Fruit fly (Drosophila melanogaster) whole organism, embryonic: ENCODE data around the gene Fdh.

ENCODE experiments used
- Atf3 ChIP-seq: fragments of 200-800 bp; sonication (Bioruptor generic); optimal IDR thresholded peaks from 3 replicates; lab custom pipeline; 2016; ENCODE audit warnings: missing biosample characterization, missing genetic modification characterization
- Bdp1 ChIP-seq: fragments of 200-800 bp; sonication (Bioruptor generic); optimal IDR thresholded peaks from 3 replicates; lab custom pipeline; 2016; ENCODE audit warnings: missing biosample characterization, missing genetic modification characterization
- CG10462 ChIP-seq: fragments of 200-800 bp; sonication (Bioruptor generic); optimal IDR thresholded peaks from 2 replicates; lab custom pipeline; 2016; ENCODE audit warnings: missing biosample characterization, missing genetic modification characterization
- CG10654 ChIP-seq: fragments of 200-800 bp; sonication (Bioruptor generic); optimal IDR thresholded peaks from 2 replicates; lab custom pipeline; 2016; ENCODE audit warnings: missing biosample characterization, missing genetic modification characterization
- CG10979 ChIP-seq: fragments of 200-800 bp; sonication (Bioruptor generic); optimal IDR thresholded peaks from 2 replicates; lab custom pipeline; 2018; ENCODE audit warnings: missing biosample characterization, mild to moderate bottlenecking, missing genetic modification characterization, moderate library complexity
- CG12219 ChIP-seq: fragments of 200-800 bp; sonication (Bioruptor generic); optimal IDR thresholded peaks from 3 replicates; lab custom pipeline; 2018; ENCODE audit warnings: missing biosample characterization, mild to moderate bottlenecking, missing genetic modification characterization
- CG1647 ChIP-seq: fragments of 200-800 bp; sonication (Bioruptor generic); optimal IDR thresholded peaks from 3 replicates; lab custom pipeline; 2016; ENCODE audit warnings: missing biosample characterization, missing genetic modification characterization
- CG17328 ChIP-seq: fragments of 200-800 bp; sonication (Bioruptor generic); IDR thresholded peaks from 2 replicates; pipeline ENCODE4 v1.3.6; 2022; ENCODE audit warnings: missing biosample characterization, missing genetic modification characterization
- CG17912 ChIP-seq: fragments of 200-800 bp; sonication (Bioruptor generic); optimal IDR thresholded peaks from 2 replicates; lab custom pipeline; 2018; ENCODE audit warnings: missing biosample characterization, mild to moderate bottlenecking, missing genetic modification characterization
- CG30431 ChIP-seq: fragments of 200-800 bp; sonication (Bioruptor generic); optimal IDR thresholded peaks from 2 replicates; lab custom pipeline; 2017; ENCODE audit warnings: missing biosample characterization, missing genetic modification characterization
- CG34422 ChIP-seq: fragments of 200-800 bp; sonication (Bioruptor generic); IDR thresholded peaks from 3 replicates; pipeline ENCODE4 v1.3.6; 2022; ENCODE audit warnings: missing biosample characterization, missing genetic modification characterization
- CG3847 ChIP-seq: fragments of 200-800 bp; sonication (Bioruptor generic); IDR thresholded peaks from 2 replicates; pipeline ENCODE4 v1.3.6; 2022; ENCODE audit warnings: missing biosample characterization, missing genetic modification characterization
- CG4730 ChIP-seq: fragments of 200-800 bp; sonication (Bioruptor generic); IDR thresholded peaks from 2 replicates; pipeline ENCODE4 v1.3.6; 2022; ENCODE audit warnings: missing biosample characterization, missing genetic modification characterization
- CG7556 ChIP-seq: fragments of 200-800 bp; sonication (Bioruptor generic); optimal IDR thresholded peaks from 2 replicates; lab custom pipeline; 2017; ENCODE audit warnings: missing biosample characterization, mild to moderate bottlenecking, missing genetic modification characterization
- CG9215 ChIP-seq: fragments of 200-800 bp; sonication (Bioruptor generic); IDR thresholded peaks from 2 replicates; pipeline ENCODE4 v1.3.6; 2022; ENCODE audit warnings: missing biosample characterization, missing genetic modification characterization
- CoRest ChIP-seq: fragments of 200-800 bp; sonication (Bioruptor generic); optimal IDR thresholded peaks from 3 replicates; lab custom pipeline; 2018; ENCODE audit warnings: missing biosample characterization, mild to moderate bottlenecking, missing genetic modification characterization, moderate library complexity
- GATAe ChIP-seq: fragments of 200-800 bp; sonication (Bioruptor generic); conservative IDR thresholded peaks from 2 replicates; pipeline ENCODE4 v1.3.6; 2022; ENCODE audit warnings: missing biosample characterization, missing genetic modification characterization
- Hr51 ChIP-seq, 2 experiments: fragments of 200-800 bp; sonication (Bioruptor generic); optimal IDR thresholded peaks; 2 replicates in 1 of 2; 3 replicates in 1 of 2; lab custom pipeline; 2016 to 2018; ENCODE audit warnings: missing biosample characterization in 2 of 2, missing genetic modification characterization in 2 of 2, mild to moderate bottlenecking in 1 of 2, moderate library complexity in 1 of 2
- MBD-R2 ChIP-seq: fragments of 200-800 bp; sonication (Bioruptor generic); IDR thresholded peaks from 2 replicates; pipeline ENCODE4 v1.3.6; 2022; ENCODE audit warnings: missing biosample characterization, missing genetic modification characterization
- Med ChIP-seq: fragments of 200-800 bp; sonication (Bioruptor generic); peaks from one replicate; lab custom pipeline; 2016; ENCODE audit warnings: missing biosample characterization, missing genetic modification characterization, mild to moderate bottlenecking, inconsistent platforms, moderate library complexity
- Nf-YB ChIP-seq: fragments of 200-800 bp; sonication (Bioruptor generic); optimal IDR thresholded peaks from 3 replicates; lab custom pipeline; 2019; ENCODE audit warnings: missing biosample characterization, mild to moderate bottlenecking, missing genetic modification characterization, moderate library complexity
- Vsx1 ChIP-seq: fragments of 200-800 bp; sonication (Bioruptor generic); optimal IDR thresholded peaks from 2 replicates; lab custom pipeline; 2017; ENCODE audit warnings: missing biosample characterization, mild to moderate bottlenecking, missing genetic modification characterization, missing genetic modification reagents
- ara ChIP-seq: fragments of 200-800 bp; sonication (Bioruptor generic); IDR thresholded peaks from 2 replicates; pipeline ENCODE4 v1.3.6; 2022; ENCODE audit warnings: missing biosample characterization, missing genetic modification characterization
- cg ChIP-seq: fragments of 200-800 bp; sonication (Bioruptor generic); optimal IDR thresholded peaks from 3 replicates; lab custom pipeline; 2019; ENCODE audit warnings: missing biosample characterization, mild to moderate bottlenecking, missing genetic modification characterization, moderate library complexity
- da ChIP-seq: fragments of 200-800 bp; sonication (Bioruptor generic); optimal IDR thresholded peaks from 2 replicates; lab custom pipeline; 2016; ENCODE audit warnings: missing biosample characterization, missing genetic modification characterization
- dmrt11E ChIP-seq: fragments of 200-800 bp; sonication (Bioruptor generic); optimal IDR thresholded peaks from 3 replicates; lab custom pipeline; 2018; ENCODE audit warnings: missing biosample characterization, mild to moderate bottlenecking, missing genetic modification characterization, moderate library complexity
- ewg ChIP-seq: fragments of 200-800 bp; sonication (Bioruptor generic); optimal IDR thresholded peaks from 3 replicates; lab custom pipeline; 2017; ENCODE audit warnings: mild to moderate bottlenecking, missing biosample characterization, missing genetic modification reagents, missing genetic modification characterization
- exex ChIP-seq: fragments of 200-800 bp; sonication (Bioruptor generic); optimal IDR thresholded peaks from 4 replicates; lab custom pipeline; 2018; ENCODE audit warnings: missing biosample characterization, mild to moderate bottlenecking, missing genetic modification characterization, moderate library complexity
- eyg ChIP-seq: fragments of 200-800 bp; sonication (Bioruptor generic); optimal IDR thresholded peaks from 3 replicates; lab custom pipeline; 2016; ENCODE audit warnings: missing biosample characterization, missing genetic modification characterization
- fd3F ChIP-seq: fragments of 200-800 bp; sonication (Bioruptor generic); optimal IDR thresholded peaks from 2 replicates; lab custom pipeline; 2018; ENCODE audit warnings: missing biosample characterization, mild to moderate bottlenecking, missing genetic modification characterization, moderate library complexity
- hb ChIP-seq: fragments of 200-800 bp; sonication (Bioruptor generic); IDR thresholded peaks from 3 replicates; pipeline ENCODE4 v1.3.6; 2022; ENCODE audit warnings: missing biosample characterization, missing genetic modification characterization; ENCODE audit not compliant: partially characterized antibody
- inv ChIP-seq: fragments of 200-800 bp; sonication (Bioruptor generic); IDR thresholded peaks from 2 replicates; pipeline ENCODE4 v1.3.6; 2022; ENCODE audit warnings: missing biosample characterization, missing genetic modification characterization; ENCODE audit not compliant: partially characterized antibody
- knrl ChIP-seq: fragments of 200-800 bp; sonication (Bioruptor generic); IDR thresholded peaks from 3 replicates; pipeline ENCODE4 v1.3.6; 2022; ENCODE audit warnings: missing biosample characterization, missing genetic modification characterization; ENCODE audit not compliant: partially characterized antibody
- onecut ChIP-seq: fragments of 200-800 bp; sonication (Bioruptor generic); IDR thresholded peaks from 2 replicates; pipeline ENCODE4 v1.3.6; 2022; ENCODE audit warnings: missing biosample characterization, missing genetic modification characterization
- psq ChIP-seq: fragments of 200-800 bp; sonication (Bioruptor generic); optimal IDR thresholded peaks from 2 replicates; lab custom pipeline; 2017; ENCODE audit warnings: missing biosample characterization, missing genetic modification characterization
- rib ChIP-seq: fragments of 200-800 bp; sonication (Bioruptor generic); IDR thresholded peaks from 2 replicates; pipeline ENCODE4 v1.3.6; 2022; ENCODE audit warnings: missing biosample characterization, missing genetic modification characterization
- slou ChIP-seq: fragments of 200-800 bp; sonication (Bioruptor generic); optimal IDR thresholded peaks from 3 replicates; lab custom pipeline; 2016; ENCODE audit warnings: missing biosample characterization, missing genetic modification characterization
- sna ChIP-seq: fragments of 200-800 bp; sonication (Bioruptor generic); IDR thresholded peaks from 2 replicates; pipeline ENCODE4 v1.3.6; 2022; ENCODE audit warnings: missing biosample characterization, missing genetic modification characterization; ENCODE audit not compliant: partially characterized antibody
- tll ChIP-seq, 2 experiments: fragments of 200-800 bp in 1 of 2; fragments of >200 bp in 1 of 2; sonication (Bioruptor generic) in 1 of 2; optimal IDR thresholded peaks; 2 replicates each; lab custom pipeline; 2017 to 2019; ENCODE audit warnings: missing biosample characterization in 2 of 2, missing genetic modification characterization in 2 of 2, mild to moderate bottlenecking in 1 of 2, moderate library complexity in 1 of 2

Gene Fdh

dm6 chr3R:10875515-10876434, 3.6 kb upstream of the Fdh start, which contains the start of gene Sodh2 (continued):
- TF ChIP-seq exex (tag; lab: Kevin White, UChicago) (peak; percentile 59), eyg (GFP tag; lab: Kevin White, UChicago) (peak; percentile 8), CG17328 (GFP tag; lab: Robert Waterston, UW) (peak; percentile 50; the same call in 1 of the 2 replicates), ara (peak; percentile 66), CG30431 (GFP tag; lab: Kevin White, UChicago) (no peak), hb (GFP tag; lab: Robert Waterston, UW) (no peak), GATAe (GFP tag; lab: Robert Waterston, UW) (no peak), CG10979 (tag; lab: Kevin White, UChicago) (peak; percentile 71), CG1647 (GFP tag; lab: Kevin White, UChicago) (peak; percentile 45), Atf3 (GFP tag; lab: Kevin White, UChicago) (peak; percentile 16), cg (GFP tag; lab: Kevin White, UChicago) (peak; percentile 14)
- TF ChIP-seq, all 482 proteins: peak for 366

DNA sequence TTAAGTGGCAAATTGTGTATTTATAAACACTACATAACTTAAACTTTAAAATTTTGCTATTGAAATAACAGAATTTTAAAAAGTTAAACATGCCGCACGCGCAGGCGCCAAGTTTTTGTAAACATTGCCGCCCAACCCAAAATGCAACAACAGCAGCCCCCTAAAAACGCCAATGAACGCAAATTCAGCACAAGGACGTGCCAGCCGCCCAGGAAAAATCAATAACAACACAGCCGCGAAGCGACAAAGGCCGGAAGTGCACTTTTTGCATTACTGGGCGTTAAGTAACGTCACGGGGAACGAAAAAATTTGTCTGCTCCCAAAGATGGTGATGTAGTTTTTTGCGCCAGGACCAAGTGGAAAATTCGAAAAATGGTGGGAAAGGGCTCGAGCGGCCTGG, 639 bp upstream of the Fdh start, which contains the start of gene CG4596:
Gene CG4596, plus strand, starts transcription at position 219 of the 400 bp plus-strand sequence.
- TF ChIP-seq onecut (GFP tag; lab: Robert Waterston, UW) (peak; percentile 98), sna (GFP tag; lab: Robert Waterston, UW) (no peak), CG17912 (no peak), inv (GFP tag; lab: Robert Waterston, UW) (no peak), da (GFP tag; lab: Kevin White, UChicago) (no peak), tll (GFP tag; optimal IDR thresholded peaks at IDR 0.05; lab: Kevin White, UChicago) (no peak), slou (GFP tag; lab: Kevin White, UChicago) (no peak), dmrt11E (no peak), CG10462 (GFP tag; lab: Kevin White, UChicago) (no peak), CG3847 (GFP tag; lab: Robert Waterston, UW) (no peak), CG7556 (GFP tag; lab: Kevin White, UChicago) (no peak), CG9215 (GFP tag; lab: Robert Waterston, UW) (no peak), CG12219 (no peak), Vsx1 (no peak), CG34422 (GFP tag; lab: Robert Waterston, UW) (0 out of 3 replicates have a peak, but pooled peaks have one; percentile 13), Bdp1 (GFP tag; lab: Kevin White, UChicago) (no peak), Nf-YB (no peak), MBD-R2 (GFP tag; lab: Robert Waterston, UW) (0 out of 2 replicates have a peak, but pooled peaks have one; percentile 33), CG4730 (GFP tag; lab: Robert Waterston, UW) (no peak), psq (no peak), ewg (GFP tag; lab: Kevin White, UChicago) (peak; percentile 83), fd3F (GFP tag; lab: Kevin White, UChicago) (no peak), CG10654 (no peak), Med (GFP tag; lab: Kevin White, UChicago) (peak; percentile 1), knrl (GFP tag; lab: Robert Waterston, UW) (no peak), Hr51 (GFP tag; optimal IDR thresholded peaks at IDR 0.05; lab: Kevin White, UChicago) (no peak), rib (no peak), CoRest (no peak)
